Worm (Caenorhabditis elegans) whole organism, L4/young adult: ENCODE measurements around the gene srv-16.

Source experiments
- W03F9.2 ChIP-seq: fragments of 150-350 bp; optimal IDR thresholded peaks from 2 replicates; lab custom pipeline; 2014; ENCODE audit warnings: missing biosample characterization, missing genetic modification characterization
- dao-5 ChIP-seq: sonication (generic microtip); optimal IDR thresholded peaks from 2 replicates; lab custom pipeline; 2016; ENCODE audit warnings: missing genotype, missing genetic modification characterization, moderate library complexity, missing compliant biosample characterization
- him-1 ChIP-seq: sonication (generic microtip); optimal IDR thresholded peaks from 2 replicates; lab custom pipeline; 2016; ENCODE audit warnings: missing genotype, missing genetic modification reagents, missing genetic modification characterization, missing compliant biosample characterization

The srv-16 gene

DNA sequence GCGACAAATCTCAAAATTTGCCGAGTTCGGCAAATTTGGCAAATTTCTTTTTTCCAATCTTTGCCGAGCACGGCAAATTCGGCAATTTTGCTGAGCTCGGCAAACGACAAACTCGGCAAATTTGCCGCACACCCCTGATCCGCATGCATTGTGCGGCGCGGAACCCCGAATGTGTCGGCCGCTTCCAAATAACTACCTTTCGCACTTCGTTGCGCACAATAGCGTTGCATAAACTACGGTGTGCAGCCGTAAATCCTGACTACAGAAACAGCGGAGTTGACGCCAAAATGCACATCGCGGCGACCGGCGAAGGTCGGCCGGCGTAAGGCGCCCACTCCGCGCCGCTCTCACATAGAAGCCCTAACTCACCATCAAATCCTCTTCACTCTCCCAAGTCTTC is 4.8 kb upstream of the srv-16 start:
- TF ChIP-seq W03F9.2: no peak
- TF ChIP-seq dao-5: no peak
- TF ChIP-seq him-1 (tag; lab: Kevin White, UChicago): no peak

DNA sequence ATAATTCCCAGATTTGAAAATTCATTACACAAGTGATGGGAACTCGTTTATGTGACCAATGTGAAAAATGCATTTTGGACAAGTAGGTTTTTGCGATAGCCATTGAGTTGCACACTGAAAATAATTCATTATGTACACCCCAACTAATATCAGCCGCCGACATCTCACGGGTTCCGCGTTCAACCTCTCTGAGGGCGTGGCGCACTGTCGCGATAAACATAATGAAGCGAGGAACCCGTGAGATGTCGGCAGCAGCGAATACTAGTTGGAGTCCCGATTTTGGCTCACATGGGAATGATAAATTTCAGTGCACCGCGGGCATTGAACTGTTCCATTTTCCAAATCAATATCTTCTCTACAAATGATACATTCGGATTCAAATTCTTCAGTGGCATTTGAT is 3.4 kb upstream of the srv-16 start:
- TF ChIP-seq him-1 (tag; lab: Kevin White, UChicago) (no peak), W03F9.2 (no peak), dao-5 (no peak)

DNA sequence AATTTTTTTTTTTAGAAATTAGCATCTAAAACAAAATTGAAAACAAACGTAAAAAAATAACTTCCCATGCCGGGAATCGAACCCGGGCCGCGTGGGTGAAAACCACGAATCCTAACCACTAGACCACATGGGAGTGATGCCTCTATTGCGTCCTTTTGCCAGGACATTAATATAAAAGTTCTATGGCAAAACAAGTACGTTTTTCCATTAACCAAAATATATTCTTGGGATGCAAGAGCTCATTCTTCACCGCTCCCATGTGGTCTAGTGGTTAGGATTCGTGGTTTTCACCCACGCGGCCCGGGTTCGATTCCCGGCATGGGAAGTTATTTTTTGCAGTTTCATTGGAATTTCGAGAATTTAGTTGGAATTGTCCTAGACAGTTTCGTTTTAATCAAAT is 614 bp downstream of the srv-16 start:
- peak; percentile 8 for TF ChIP-seq dao-5

DNA sequence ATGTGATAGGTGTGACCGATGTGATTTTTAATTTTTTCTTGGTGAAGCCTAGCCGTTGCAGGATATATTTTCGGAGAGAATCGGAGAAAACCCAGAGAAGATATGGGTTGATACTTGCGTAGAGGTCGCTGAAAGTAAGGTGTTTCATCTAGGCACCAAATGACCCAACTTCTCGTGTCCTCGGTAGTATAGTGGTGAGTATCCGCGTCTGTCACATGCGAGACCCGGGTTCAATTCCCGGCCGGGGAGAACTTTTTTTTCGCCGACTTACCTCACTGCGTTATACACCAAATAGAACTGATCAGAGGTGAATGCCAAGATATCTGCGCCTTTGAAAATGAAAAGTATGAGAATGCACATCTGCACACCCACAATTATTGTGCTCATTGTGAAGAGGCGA is 1.9 kb downstream of the srv-16 start:
- no peak for TF ChIP-seq him-1 (tag; lab: Kevin White, UChicago)
- peak; percentile 21 for TF ChIP-seq W03F9.2
- TF ChIP-seq dao-5: no peak

DNA sequence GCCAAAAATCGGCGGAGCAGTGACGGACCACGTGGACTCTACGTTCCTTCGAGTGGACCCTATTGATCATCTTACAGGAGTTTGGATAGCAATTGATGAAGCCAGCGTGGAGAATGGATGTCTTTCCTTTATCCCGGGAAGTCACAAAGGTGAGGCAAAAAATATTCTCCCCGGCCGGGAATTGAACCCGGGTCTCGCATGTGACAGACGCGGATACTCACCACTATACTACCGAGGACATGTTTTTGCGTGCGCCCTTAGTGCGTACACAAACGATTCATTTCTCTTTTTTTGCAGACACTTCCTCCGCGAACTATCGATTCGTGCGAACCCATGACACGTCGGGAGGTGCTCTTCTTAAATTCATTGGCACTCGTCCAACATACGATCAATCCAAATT is 2.5 kb downstream of the srv-16 start:
- TF ChIP-seq W03F9.2 (no peak), him-1 (tag; lab: Kevin White, UChicago) (no peak), dao-5 (no peak)

DNA sequence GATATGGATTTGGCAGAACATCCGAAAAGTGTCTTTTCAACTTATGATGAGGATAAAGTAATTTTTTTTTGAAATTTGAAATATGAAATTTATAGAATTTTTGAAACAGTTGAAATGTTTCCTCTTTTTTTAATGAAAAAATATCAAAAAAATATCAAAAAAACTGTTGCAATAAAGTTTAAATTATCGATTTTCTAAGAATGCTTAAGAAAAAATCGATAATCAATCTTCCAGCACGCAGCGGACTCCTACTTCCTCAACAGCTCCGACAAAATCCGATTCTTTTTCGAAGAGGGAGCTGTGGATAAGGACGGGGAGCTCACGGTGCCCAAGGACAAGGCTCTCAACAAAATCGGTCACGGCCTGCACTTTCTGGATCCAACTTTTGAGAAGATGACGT is 3.0 kb downstream of the srv-16 start:
- TF ChIP-seq dao-5 (no peak), him-1 (tag; lab: Kevin White, UChicago) (no peak), W03F9.2 (no peak)

DNA sequence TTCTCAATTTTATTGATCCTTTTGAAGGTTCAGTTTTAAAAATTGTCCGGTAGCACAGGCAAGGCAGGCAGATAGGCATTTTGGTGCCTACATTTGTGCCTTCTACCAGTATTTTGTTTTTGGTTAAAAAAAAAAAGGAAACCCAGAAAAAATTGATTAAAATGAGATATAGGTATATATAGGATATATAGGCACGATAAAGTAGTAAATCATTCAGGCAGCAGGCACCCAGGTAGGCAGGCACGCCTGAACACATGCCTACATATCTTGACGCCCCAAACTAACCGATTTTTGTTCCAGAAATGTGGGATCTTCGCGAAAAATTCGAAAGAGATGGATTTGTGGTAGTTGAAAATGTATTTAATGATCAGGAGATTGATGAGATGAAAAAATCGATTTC is 3.4 kb downstream of the srv-16 start, which contains the start of gene Y105C5B.9:
Gene Y105C5B.9, plus strand, starts transcription at position 301 of the 400 bp plus-strand sequence.
- no peak for TF ChIP-seq dao-5
- TF ChIP-seq W03F9.2: no peak
- no peak for TF ChIP-seq him-1 (tag; lab: Kevin White, UChicago)

DNA sequence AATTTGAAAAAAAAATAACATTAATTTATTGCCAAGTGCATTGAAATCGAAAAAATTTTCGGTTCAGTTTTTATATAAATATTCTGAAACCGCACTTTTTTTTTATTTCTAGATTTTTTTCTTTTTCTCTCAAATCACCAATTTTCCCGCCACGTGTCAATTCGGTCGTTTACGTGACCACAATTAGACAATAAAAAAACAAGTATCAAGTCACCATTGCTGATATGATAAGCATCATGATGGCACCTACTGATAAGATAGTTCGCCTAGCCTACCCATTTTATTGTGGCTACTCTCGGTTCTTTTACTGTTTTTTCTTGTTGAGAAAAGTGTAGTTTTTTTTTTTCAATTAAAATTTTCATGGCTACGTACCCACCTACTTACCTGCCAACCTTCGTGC is 3.9 kb downstream of the srv-16 start:
- TF ChIP-seq W03F9.2: no peak
- TF ChIP-seq dao-5: no peak
- no peak for TF ChIP-seq him-1 (tag; lab: Kevin White, UChicago)

DNA sequence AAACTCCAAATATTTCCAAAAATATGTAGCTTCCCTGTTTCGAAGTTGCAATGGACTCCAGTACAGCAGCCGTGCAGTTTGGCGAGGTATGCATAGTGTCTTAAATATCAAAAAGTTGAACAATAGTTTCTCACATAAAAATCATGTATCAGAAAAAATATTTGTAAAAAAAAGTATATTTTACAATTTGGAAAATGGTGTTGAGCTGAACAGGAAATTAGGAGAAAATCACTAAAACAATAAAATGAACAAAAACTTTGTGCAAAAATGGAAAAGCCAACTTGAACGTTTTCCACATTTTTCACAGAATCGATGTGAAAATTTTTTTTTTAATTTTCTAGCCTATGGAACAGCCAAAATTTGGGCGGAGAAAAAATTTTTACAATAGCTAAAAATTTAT is 7.0 kb downstream of the srv-16 start, which contains the start of gene Y105C5B.8:
Gene Y105C5B.8, minus strand, starts transcription at position 101 of the 400 bp plus-strand sequence.
- TF ChIP-seq W03F9.2: no peak
- no peak for TF ChIP-seq dao-5

DNA sequence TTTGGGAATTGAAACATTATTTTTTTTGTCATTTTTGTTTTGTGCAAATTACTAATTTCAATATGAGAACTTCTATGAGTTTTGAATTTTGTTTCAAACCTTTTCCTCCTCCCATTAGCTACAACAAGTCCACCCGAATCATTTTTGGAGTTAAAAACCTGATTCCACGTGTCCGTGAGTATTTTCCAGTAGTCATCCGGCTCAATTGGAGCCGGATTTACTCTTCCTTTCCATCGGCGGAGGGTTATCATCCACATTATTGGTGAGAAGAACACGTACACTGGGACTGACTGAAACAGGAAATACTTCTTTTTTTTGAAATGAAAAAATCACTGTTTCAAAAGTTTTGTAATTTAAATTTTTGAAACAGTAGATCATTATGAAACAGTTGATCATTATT is 10.7 kb downstream of the srv-16 start:
- TF ChIP-seq W03F9.2: no peak

DNA sequence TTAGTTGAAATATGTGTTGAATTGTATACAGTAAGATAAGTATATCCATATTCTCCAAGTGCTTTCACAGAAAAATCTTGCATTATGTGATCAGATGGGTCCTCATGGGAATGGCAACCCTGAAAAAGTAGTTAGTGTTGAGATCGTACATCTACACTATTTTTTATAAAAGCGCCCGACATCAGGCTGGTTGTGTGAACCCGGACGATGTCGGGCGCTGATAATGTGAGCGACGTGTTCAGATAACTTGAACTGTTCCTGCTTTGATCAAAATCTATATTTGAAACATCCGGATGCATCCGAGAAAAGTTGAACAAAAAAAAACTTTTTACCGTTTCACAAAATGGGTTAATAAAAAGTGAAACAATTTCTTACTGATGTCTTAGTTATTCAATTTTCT is 18.7 kb downstream of the srv-16 start:
- no peak for TF ChIP-seq dao-5
- TF ChIP-seq W03F9.2: no peak
- TF ChIP-seq him-1 (tag; lab: Kevin White, UChicago): no peak

DNA sequence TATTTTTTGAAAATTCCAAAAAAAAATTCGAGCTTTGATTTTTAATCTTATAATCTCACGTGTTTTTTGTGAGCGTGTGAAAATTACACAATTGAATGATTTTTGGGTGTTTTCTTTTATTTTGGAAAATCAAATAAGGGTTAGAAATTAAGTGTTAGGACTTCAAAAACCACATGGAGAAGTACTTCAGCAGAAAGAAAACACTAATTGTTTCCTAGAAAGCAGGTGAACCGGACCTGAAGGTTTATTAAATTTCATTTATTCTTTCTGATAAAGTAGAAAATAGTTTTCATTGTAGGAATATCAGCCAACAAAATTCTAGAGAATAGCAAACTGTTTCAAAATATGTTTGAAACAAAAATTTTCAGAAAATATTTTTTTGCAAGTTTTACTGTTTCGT is 25.5 kb downstream of the srv-16 start:
- TF ChIP-seq W03F9.2 (no peak), him-1 (tag; lab: Kevin White, UChicago) (no peak), dao-5 (no peak)

DNA sequence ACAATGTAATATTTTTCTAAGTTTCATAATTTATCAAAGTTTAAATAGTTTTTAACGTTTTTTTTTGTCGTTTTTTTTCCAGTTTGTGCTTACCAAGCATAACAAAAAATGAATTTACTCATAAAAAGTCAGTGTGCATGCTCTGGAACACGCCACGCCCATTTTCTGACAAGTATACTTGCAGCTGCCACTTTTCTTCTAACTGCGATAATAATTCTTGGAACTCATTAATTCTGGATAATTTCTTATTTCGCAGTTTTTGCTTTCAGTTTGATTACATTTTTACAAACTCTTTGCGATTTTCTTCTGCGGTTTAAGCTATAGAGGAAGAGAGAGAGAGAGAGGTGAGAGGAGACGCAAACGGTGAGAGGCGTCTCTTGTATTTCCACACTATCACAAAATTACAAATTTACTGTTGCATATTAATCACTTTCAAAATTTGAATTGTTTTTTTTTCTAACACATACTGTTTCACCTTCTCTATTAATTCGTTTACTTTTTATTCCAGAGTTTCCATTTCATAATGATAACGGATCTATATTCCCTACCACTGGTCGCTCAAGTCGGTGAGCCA is 27.6 kb downstream of the srv-16 start, which contains the start of gene srv-15:
Gene srv-15, plus strand, starts transcription at position 524 of the 574 bp plus-strand sequence.
- TF ChIP-seq dao-5 (no peak), W03F9.2 (no peak), him-1 (tag; lab: Kevin White, UChicago) (no peak)

DNA sequence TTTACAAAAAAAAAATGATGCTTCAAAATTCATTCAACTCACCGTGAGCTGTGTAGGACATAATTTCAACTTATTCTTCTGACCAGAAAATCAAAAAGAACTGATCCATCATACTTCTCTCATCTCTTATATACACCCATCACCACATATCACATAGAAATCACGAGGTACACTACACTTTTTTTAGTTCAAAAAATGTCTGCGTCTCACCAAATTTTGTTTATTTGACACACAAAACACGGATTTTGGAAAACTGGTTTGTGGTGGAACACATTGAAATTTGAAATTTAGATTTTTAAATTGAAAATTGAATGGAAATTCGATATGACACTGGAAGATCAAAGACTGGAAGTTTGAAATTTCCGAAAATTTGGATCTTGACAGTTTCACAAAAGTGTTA is 32.6 kb downstream of the srv-16 start, which contains the start of gene Y105C5B.5:
Gene Y105C5B.5, minus strand, starts transcription at position 103 of the 400 bp plus-strand sequence.
- TF ChIP-seq W03F9.2 (no peak), him-1 (tag; lab: Kevin White, UChicago) (no peak), dao-5 (no peak)

DNA sequence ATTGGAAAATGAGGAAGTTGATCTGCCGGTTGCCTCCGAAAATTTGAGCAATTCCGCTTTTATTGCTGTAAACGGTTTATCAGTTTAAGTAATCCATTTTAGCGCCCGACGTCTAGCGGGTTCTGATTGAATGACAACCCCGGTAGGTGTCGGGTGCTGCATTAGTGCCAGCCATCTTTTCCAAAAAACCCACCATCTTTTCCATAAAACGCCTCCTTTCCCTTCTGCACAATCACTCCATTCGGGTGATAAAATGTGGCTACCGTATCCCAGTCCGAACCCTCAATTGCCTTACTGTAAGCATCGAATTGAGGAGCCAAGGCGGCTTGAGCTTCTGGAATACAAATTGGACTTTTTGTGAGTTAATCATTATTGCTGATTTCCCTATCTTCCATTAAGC is 33.6 kb downstream of the srv-16 start:
- TF ChIP-seq dao-5 (no peak), W03F9.2 (no peak), him-1 (tag; lab: Kevin White, UChicago) (no peak)

DNA sequence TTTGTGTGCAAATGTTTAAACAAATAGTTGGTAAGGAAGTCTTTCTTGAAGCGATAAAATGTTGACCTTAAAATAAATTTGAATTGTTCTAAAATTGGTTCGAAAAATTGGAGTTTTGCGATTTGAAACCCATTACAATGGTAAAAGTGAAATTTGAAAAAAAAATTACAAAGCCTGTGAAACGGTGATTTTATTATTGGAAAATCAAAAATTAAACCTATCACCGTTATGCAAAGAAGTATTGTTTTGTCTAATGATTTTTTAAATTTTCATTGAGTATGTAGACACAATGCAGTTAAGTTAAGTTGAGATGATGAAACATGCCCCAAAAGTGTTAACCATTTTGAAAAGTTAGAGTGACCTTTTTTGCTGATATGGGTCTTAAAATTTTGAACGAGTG is 38.9 kb downstream of the srv-16 start:
- TF ChIP-seq him-1 (tag; lab: Kevin White, UChicago) (no peak), W03F9.2 (no peak), dao-5 (no peak)
